Worm (Caenorhabditis elegans) whole organism, young adult: ENCODE measurements around the gene Y44A6D.7.

ENCODE experiments used
- B0261.1 ChIP-seq: sonication (generic microtip); optimal IDR thresholded peaks from 2 replicates; lab custom pipeline; 2016; ENCODE audit warnings: mild to moderate bottlenecking, missing genetic modification characterization, moderate library complexity, missing compliant biosample characterization
- B0336.3 ChIP-seq: fragments of 200-800 bp; sonication (Bioruptor generic); IDR thresholded peaks from 2 replicates; pipeline ENCODE4 v1.3.6; 2022; ENCODE audit warnings: missing genetic modification characterization, missing compliant biosample characterization
- C06A6.2 ChIP-seq: fragments of 200-800 bp; sonication (Bioruptor generic); conservative IDR thresholded peaks from 2 replicates; pipeline ENCODE4 v1.3.6; 2022; ENCODE audit warnings: missing genetic modification characterization, missing compliant biosample characterization
- C17E4.6 ChIP-seq: fragments of 200-800 bp; sonication (Bioruptor generic); IDR thresholded peaks from 2 replicates; pipeline ENCODE4 v1.3.6; 2022; ENCODE audit warnings: missing genetic modification reagents, missing genetic modification characterization, missing compliant biosample characterization
- F52B5.7 ChIP-seq: sonication (generic microtip); optimal IDR thresholded peaks from 2 replicates; lab custom pipeline; 2016; ENCODE audit warnings: mild to moderate bottlenecking, missing genetic modification characterization, missing compliant biosample characterization
- F57A8.1 ChIP-seq: fragments of 200-800 bp; sonication (Bioruptor generic); optimal IDR thresholded peaks from 2 replicates; lab custom pipeline; 2018; ENCODE audit warnings: mild to moderate bottlenecking, missing genetic modification characterization, moderate library complexity, missing compliant biosample characterization
- F57C9.4 ChIP-seq: sonication (generic microtip); optimal IDR thresholded peaks from 2 replicates; lab custom pipeline; 2017; ENCODE audit warnings: mild to moderate bottlenecking, missing genetic modification characterization, missing compliant biosample characterization
- K11D2.4 ChIP-seq: fragments of 200-800 bp; sonication (Bioruptor generic); IDR thresholded peaks from 2 replicates; pipeline ENCODE4 v1.3.6; 2022; ENCODE audit warnings: missing genetic modification reagents, missing genetic modification characterization, missing compliant biosample characterization
- Y53F4B.3 ChIP-seq: fragments of 200-800 bp; sonication (Bioruptor generic); IDR thresholded peaks from 2 replicates; pipeline ENCODE4 v1.3.6; 2022; ENCODE audit warnings: missing genetic modification reagents, missing genetic modification characterization, missing compliant biosample characterization
- Y95B8A.8 ChIP-seq: fragments of 200-800 bp; sonication (Bioruptor generic); IDR thresholded peaks from 2 replicates; pipeline ENCODE4 v1.3.6; 2022; ENCODE audit warnings: missing genetic modification reagents, missing genetic modification characterization, missing compliant biosample characterization
- ZK185.1 ChIP-seq: sonication (generic microtip); optimal IDR thresholded peaks from 2 replicates; lab custom pipeline; 2016; ENCODE audit warnings: mild to moderate bottlenecking, missing genetic modification characterization, missing compliant biosample characterization; ENCODE audit not compliant: poor library complexity, severe bottlenecking
- atf-7 ChIP-seq: sonication (generic microtip); optimal IDR thresholded peaks from 2 replicates; lab custom pipeline; 2017; ENCODE audit warnings: mild to moderate bottlenecking, missing genetic modification characterization, missing compliant biosample characterization
- athp-1 ChIP-seq: sonication (generic microtip); optimal IDR thresholded peaks from 2 replicates; lab custom pipeline; 2017; ENCODE audit warnings: mild to moderate bottlenecking, missing genetic modification characterization, missing compliant biosample characterization
- attf-5 ChIP-seq: fragments of 200-800 bp; sonication (Bioruptor generic); optimal IDR thresholded peaks from 2 replicates; lab custom pipeline; 2018; ENCODE audit warnings: mild to moderate bottlenecking, missing genetic modification characterization, missing compliant biosample characterization
- bed-2 ChIP-seq: fragments of 200-800 bp; sonication (Bioruptor generic); IDR thresholded peaks from 2 replicates; pipeline ENCODE4 v1.3.6; 2022; ENCODE audit warnings: missing genetic modification reagents, missing genetic modification characterization, missing compliant biosample characterization
- cebp-1 ChIP-seq, 2 experiments: fragments of 200-800 bp in 1 of 2; sonication (Bioruptor generic) in 1 of 2; sonication (generic microtip) in 1 of 2; IDR thresholded peaks in 1 of 2; optimal IDR thresholded peaks in 1 of 2; 2 replicates each; pipeline versions ENCODE4 v1.3.6 to Lab custom; 2017 to 2022; ENCODE audit warnings: missing compliant biosample characterization in 2 of 2, missing genetic modification characterization in 2 of 2, mild to moderate bottlenecking in 1 of 2, missing genetic modification reagents in 1 of 2, moderate library complexity in 1 of 2
- ceh-27 ChIP-seq: fragments of 200-800 bp; sonication (Bioruptor generic); optimal IDR thresholded peaks from 2 replicates; lab custom pipeline; 2018; ENCODE audit warnings: mild to moderate bottlenecking, missing genetic modification characterization, moderate library complexity, missing compliant biosample characterization
- ceh-40 ChIP-seq: fragments of 200-800 bp; sonication (Bioruptor generic); IDR thresholded peaks from 2 replicates; pipeline ENCODE4 v1.3.6; 2022; ENCODE audit warnings: missing genetic modification characterization, missing compliant biosample characterization
- ceh-91 ChIP-seq: fragments of 200-800 bp; sonication (Bioruptor generic); IDR thresholded peaks from 2 replicates; pipeline ENCODE4 v1.3.6; 2022; ENCODE audit warnings: missing genetic modification reagents, missing genetic modification characterization, missing compliant biosample characterization
- die-1 ChIP-seq: sonication (generic microtip); optimal IDR thresholded peaks from 2 replicates; lab custom pipeline; 2016; ENCODE audit warnings: missing genotype, mild to moderate bottlenecking, missing genetic modification characterization, missing compliant biosample characterization
- dox-1 ChIP-seq: fragments of 200-800 bp; sonication (Bioruptor generic); IDR thresholded peaks from 2 replicates; pipeline ENCODE4 v1.3.6; 2022; ENCODE audit warnings: missing genetic modification reagents, missing genetic modification characterization, missing compliant biosample characterization
- egl-18 ChIP-seq: fragments of 200-800 bp; sonication (Bioruptor generic); IDR thresholded peaks from 2 replicates; pipeline ENCODE4 v1.3.6; 2022; ENCODE audit warnings: missing genetic modification reagents, missing genetic modification characterization, missing compliant biosample characterization
- fkh-3 ChIP-seq: sonication (generic microtip); optimal IDR thresholded peaks from 2 replicates; lab custom pipeline; 2016; ENCODE audit warnings: mild to moderate bottlenecking, missing genetic modification characterization, missing compliant biosample characterization
- lag-1 ChIP-seq: fragments of 200-800 bp; sonication (Bioruptor generic); IDR thresholded peaks from 2 replicates; pipeline ENCODE4 v1.3.6; 2022; ENCODE audit warnings: missing genetic modification reagents, missing genetic modification characterization, missing compliant biosample characterization
- lin-40 ChIP-seq: sonication (generic microtip); optimal IDR thresholded peaks from 2 replicates; lab custom pipeline; 2016; ENCODE audit warnings: missing genetic modification characterization, mild to moderate bottlenecking, missing compliant biosample characterization, missing genotype, missing genetic modification reagents
- lin-54 ChIP-seq: fragments of 200-800 bp; sonication (Bioruptor generic); optimal IDR thresholded peaks from 2 replicates; lab custom pipeline; 2018; ENCODE audit warnings: mild to moderate bottlenecking, missing genetic modification characterization, missing compliant biosample characterization
- lsl-1 ChIP-seq: fragments of 200-800 bp; sonication (Bioruptor generic); optimal IDR thresholded peaks from 2 replicates; lab custom pipeline; 2018; ENCODE audit warnings: mild to moderate bottlenecking, missing genetic modification characterization, moderate library complexity, missing compliant biosample characterization
- lsy-27 ChIP-seq: sonication (generic microtip); optimal IDR thresholded peaks from 2 replicates; lab custom pipeline; 2017; ENCODE audit warnings: missing genetic modification characterization, mild to moderate bottlenecking, missing compliant biosample characterization, antibody characterized with exemption, missing genotype, borderline replicate concordance; ENCODE audit not compliant: insufficient read depth
- madf-8 ChIP-seq: fragments of 200-800 bp; sonication (Bioruptor generic); conservative IDR thresholded peaks from 2 replicates; pipeline ENCODE4 v1.3.6; 2022; ENCODE audit warnings: missing genetic modification reagents, missing genetic modification characterization, missing compliant biosample characterization
- mcd-1 ChIP-seq: fragments of 200-800 bp; sonication (Bioruptor generic); IDR thresholded peaks from 2 replicates; pipeline ENCODE4 v1.3.6; 2022; ENCODE audit warnings: missing genetic modification reagents, missing genetic modification characterization, missing compliant biosample characterization
- nfyb-1 ChIP-seq: fragments of 200-800 bp; sonication (Bioruptor generic); IDR thresholded peaks from 2 replicates; pipeline ENCODE4 v1.3.6; 2022; ENCODE audit warnings: missing genetic modification reagents, missing genetic modification characterization, missing compliant biosample characterization
- nhr-120 ChIP-seq: fragments of 200-800 bp; sonication (Bioruptor generic); IDR thresholded peaks from 2 replicates; pipeline ENCODE4 v1.3.6; 2022; ENCODE audit warnings: missing genetic modification characterization, missing compliant biosample characterization
- nhr-179 ChIP-seq: sonication (generic microtip); optimal IDR thresholded peaks from 2 replicates; lab custom pipeline; 2016; ENCODE audit warnings: mild to moderate bottlenecking, missing genetic modification characterization, missing compliant biosample characterization
- nhr-27 ChIP-seq: fragments of 200-800 bp; sonication (Bioruptor generic); optimal IDR thresholded peaks from 2 replicates; lab custom pipeline; 2018; ENCODE audit warnings: mild to moderate bottlenecking, missing genetic modification characterization, moderate library complexity, missing compliant biosample characterization
- nhr-80 ChIP-seq: sonication (generic microtip); optimal IDR thresholded peaks from 2 replicates; lab custom pipeline; 2016; ENCODE audit warnings: missing genetic modification characterization, missing compliant biosample characterization
- pbrm-1 ChIP-seq: fragments of 200-800 bp; sonication (Bioruptor generic); IDR thresholded peaks from 2 replicates; pipeline ENCODE4 v1.3.6; 2022; ENCODE audit warnings: missing genetic modification reagents, missing genetic modification characterization, missing compliant biosample characterization
- rcor-1 ChIP-seq: fragments of 200-800 bp; sonication (Bioruptor generic); IDR thresholded peaks from 2 replicates; pipeline ENCODE4 v1.3.6; 2022; ENCODE audit warnings: missing genetic modification reagents, missing genetic modification characterization, missing compliant biosample characterization
- rec-8 ChIP-seq, 2 experiments: sonication (generic microtip); optimal IDR thresholded peaks; 2 replicates each; lab custom pipeline; 2016; ENCODE audit warnings: mild to moderate bottlenecking in 2 of 2, missing genetic modification characterization in 2 of 2, missing genetic modification reagents in 2 of 2, missing genotype in 2 of 2, missing biosample characterization in 1 of 2, missing compliant biosample characterization in 1 of 2, moderate library complexity in 1 of 2
- sea-2 ChIP-seq: fragments of 200-800 bp; sonication (Bioruptor generic); IDR thresholded peaks from 2 replicates; pipeline ENCODE4 v1.3.6; 2022; ENCODE audit warnings: missing genetic modification characterization, missing compliant biosample characterization
- snpc-3.4 ChIP-seq: sonication (generic microtip); optimal IDR thresholded peaks from 2 replicates; lab custom pipeline; 2017; ENCODE audit warnings: missing genetic modification characterization, mild to moderate bottlenecking, missing compliant biosample characterization, antibody characterized with exemption, moderate library complexity, missing genotype, missing genetic modification reagents
- snpc-4 ChIP-seq, 5 experiments: fragments of 150-350 bp in 1 of 5; sonication (generic microtip) in 4 of 5; optimal IDR thresholded peaks; 2 replicates each; lab custom pipeline; 2014 to 2018; ENCODE audit warnings: missing genetic modification characterization in 5 of 5, missing biosample characterization in 3 of 5, antibody characterized with exemption in 2 of 5, mild to moderate bottlenecking in 2 of 5, missing compliant biosample characterization in 2 of 5, missing genotype in 2 of 5, moderate library complexity in 2 of 5, missing genetic modification reagents in 1 of 5
- somi-1 ChIP-seq: fragments of 200-800 bp; sonication (Bioruptor generic); optimal IDR thresholded peaks from 2 replicates; lab custom pipeline; 2018; ENCODE audit warnings: mild to moderate bottlenecking, missing genetic modification characterization, missing compliant biosample characterization
- tbp1 ChIP-seq: fragments of 200-800 bp; sonication (Bioruptor generic); optimal IDR thresholded peaks from 2 replicates; lab custom pipeline; 2018; ENCODE audit warnings: mild to moderate bottlenecking, missing genetic modification characterization, missing compliant biosample characterization
- tlf-1 ChIP-seq: fragments of 200-800 bp; sonication (Bioruptor generic); optimal IDR thresholded peaks from 2 replicates; lab custom pipeline; 2018; ENCODE audit warnings: mild to moderate bottlenecking, missing genetic modification characterization, missing compliant biosample characterization
- unc-130 ChIP-seq: sonication (generic microtip); optimal IDR thresholded peaks from 2 replicates; lab custom pipeline; 2016; ENCODE audit warnings: missing genetic modification reagents, missing genetic modification characterization, missing compliant biosample characterization
- ztf-26 ChIP-seq: sonication (generic microtip); optimal IDR thresholded peaks from 2 replicates; lab custom pipeline; 2017; ENCODE audit warnings: missing genetic modification characterization, missing compliant biosample characterization

Y44A6D.7 gene

ce11 chrV:20845524-20846208 lies 31.1 kb downstream of the Y44A6D.7 start, which contains the start of the genes F31D4.2 and fkb-6 (continued):
- TF ChIP-seq snpc-3.4 (tag; lab: Kevin White, UChicago) (peak; percentile 49), ztf-26 (no peak), lsl-1 (peak; percentile 88), Y53F4B.3 (GFP tag; lab: Robert Waterston, UW) (no peak), egl-18 (no peak), fkh-3 (tag; lab: Kevin White, UChicago) (no peak), rcor-1 (GFP tag; lab: Robert Waterston, UW) (peak; percentile 79), dox-1 (peak; percentile 66), C17E4.6 (GFP tag; lab: Robert Waterston, UW) (no peak), mcd-1 (GFP tag; lab: Robert Waterston, UW) (peak; percentile 70), B0261.1 (tag; lab: Kevin White, UChicago) (no peak), ceh-91 (GFP tag; lab: Robert Waterston, UW) (peak; percentile 46; the same call in 1 of the 2 replicates), nfyb-1 (GFP tag; lab: Robert Waterston, UW) (no peak), F52B5.7 (tag; lab: Kevin White, UChicago) (no peak), atf-7 (tag; lab: Kevin White, UChicago) (no peak), ZK185.1 (peak; percentile 45), madf-8 (GFP tag; lab: Robert Waterston, UW) (peak; percentile 14; the same call in 1 of the 2 replicates), ceh-27 (GFP tag; lab: Kevin White, UChicago) (peak; percentile 63), nhr-179 (tag; lab: Kevin White, UChicago) (no peak), C06A6.2 (no peak), somi-1 (GFP tag; lab: Kevin White, UChicago) (no peak), ceh-40 (GFP tag; lab: Robert Waterston, UW) (no peak), attf-5 (peak; percentile 43), K11D2.4 (GFP tag; lab: Robert Waterston, UW) (peak; percentile 62), lin-54 (GFP tag; lab: Kevin White, UChicago) (peak; percentile 61), snpc-4 (GFP tag; optimal IDR thresholded peaks at IDR 0.05; lab: Kevin White, UChicago) (no peak), snpc-4 (tag; optimal IDR thresholded peaks at IDR 0.05; lab: Kevin White, UChicago) (peak in 3 of 4 experiments; percentile 6 to 60 (median 23)), cebp-1 (GFP tag; IDR thresholded peaks at IDR 0.05; lab: Robert Waterston, UW) (no peak), cebp-1 (tag; optimal IDR thresholded peaks at IDR 0.05; lab: Kevin White, UChicago) (peak; percentile 59), tbp1 (peak; percentile 58), die-1 (tag; lab: Kevin White, UChicago) (no peak), lsy-27 (no peak), nhr-80 (tag; lab: Kevin White, UChicago) (no peak), unc-130 (no peak), rec-8 (tag; optimal IDR thresholded peaks at IDR 0.05; lab: Kevin White, UChicago) (no peak), B0336.3 (0 out of 2 replicates have a peak, but pooled peaks have one; percentile 23), lag-1 (GFP tag; lab: Robert Waterston, UW) (no peak), tlf-1 (GFP tag; lab: Kevin White, UChicago) (peak; percentile 20), F57A8.1 (GFP tag; lab: Kevin White, UChicago) (no peak), lin-40 (peak; percentile 57), pbrm-1 (GFP tag; lab: Robert Waterston, UW) (peak; percentile 66; the same call in 1 of the 2 replicates), Y95B8A.8 (GFP tag; lab: Robert Waterston, UW) (no peak), nhr-27 (tag; lab: Kevin White, UChicago) (no peak), sea-2 (GFP tag; lab: Robert Waterston, UW) (no peak), nhr-120 (GFP tag; lab: Robert Waterston, UW) (no peak), bed-2 (GFP tag; lab: Robert Waterston, UW) (no peak), F57C9.4 (tag; lab: Kevin White, UChicago) (no peak), athp-1 (peak; percentile 26)
